Worm (Caenorhabditis elegans): ENCODE results near the gene F59A7.5.

Gene F59A7.5

ce11 chrV:1998358-1998757 lies 24.1 kb upstream of the F59A7.5 start:
- TF ChIP-seq tbx-37 (GFP tag; conservative IDR thresholded peaks at IDR 0.05) (no peak), tra-4 (tag; optimal IDR thresholded peaks at IDR 0.05) (no peak), ama-1 (optimal IDR thresholded peaks at IDR 0.05) (no peak), hnd-1 (tag; optimal IDR thresholded peaks at IDR 0.05) (no peak), tbx-11 (GFP tag; IDR thresholded peaks at IDR 0.05) (no peak), ceh-36 (tag; optimal IDR thresholded peaks at IDR 0.05) (no peak)

DNA sequence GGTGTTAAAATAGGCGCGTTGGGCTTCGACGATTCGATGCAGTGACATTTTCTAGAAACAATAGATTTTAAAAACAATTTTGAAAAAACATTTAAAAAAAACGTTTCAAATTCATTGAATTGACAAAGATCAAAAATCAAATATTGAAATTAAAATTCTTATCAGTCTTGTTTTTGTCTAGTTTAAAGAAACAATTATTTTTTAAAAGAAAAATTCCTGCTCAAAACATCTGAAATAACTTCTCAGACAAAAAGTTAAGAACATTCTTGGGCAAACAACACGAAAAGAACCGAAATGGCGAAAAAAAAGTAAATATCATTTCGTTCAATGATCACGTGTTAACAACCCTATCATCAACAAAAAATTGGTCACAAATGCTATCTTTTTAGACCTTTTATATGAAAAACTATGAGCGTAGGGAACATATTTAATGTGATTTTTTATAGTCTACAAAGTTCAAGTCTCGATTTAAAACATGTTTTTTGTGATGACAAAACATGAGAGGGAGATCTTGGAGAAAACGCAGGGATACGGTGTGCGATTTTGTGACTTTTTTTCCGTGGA lies 22.9 kb upstream of the F59A7.5 start, which contains the start of gene alh-5:
alh-5 (minus strand) TSS at position 51 of the 564 bp plus-strand sequence.
- TF ChIP-seq tbx-11 (GFP tag; IDR thresholded peaks at IDR 0.05) (no peak), tra-4 (tag; optimal IDR thresholded peaks at IDR 0.05) (no peak), ama-1 (optimal IDR thresholded peaks at IDR 0.05) (no peak)

DNA sequence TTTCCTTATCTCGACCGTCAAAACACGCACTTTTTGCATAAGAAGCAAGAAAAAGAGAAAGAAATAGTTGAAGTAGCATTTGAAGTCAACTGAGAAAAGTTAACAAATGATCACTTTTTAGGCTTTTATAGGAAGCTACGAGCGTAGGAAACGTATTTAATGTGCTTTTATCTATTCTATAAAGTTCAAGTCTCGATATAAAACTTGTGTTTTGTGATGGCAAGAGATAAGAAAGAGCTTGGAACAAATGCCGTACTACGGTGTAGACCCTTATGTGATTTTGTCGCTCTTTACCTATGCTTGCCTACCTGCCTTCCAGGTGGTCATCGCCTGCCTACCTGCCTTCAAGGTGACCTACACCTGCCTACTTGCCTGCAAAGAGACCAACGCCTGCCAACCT lies 18.2 kb upstream of the F59A7.5 start, which contains the start of gene clec-206:
clec-206 (minus strand) TSS at position 101 of the 400 bp plus-strand sequence.
- TF ChIP-seq aly-1 (tag; optimal IDR thresholded peaks at IDR 0.05) (no peak), tra-4 (tag; optimal IDR thresholded peaks at IDR 0.05) (no peak), tbx-37 (GFP tag; conservative IDR thresholded peaks at IDR 0.05) (no peak), scrt-1 (GFP tag; IDR thresholded peaks at IDR 0.05) (no peak)

ce11 chrV:2004659-2005058 lies 17.8 kb upstream of the F59A7.5 start, which contains the start of gene cysl-4:
TSS of gene cysl-4 (plus strand) at chrV:2004959.
- TF ChIP-seq ets-7 (tag; optimal IDR thresholded peaks at IDR 0.05): no peak
- TF ChIP-seq F13C5.2 (tag; optimal IDR thresholded peaks at IDR 0.05): no peak
- TF ChIP-seq tbx-11 (GFP tag; IDR thresholded peaks at IDR 0.05): no peak
- no peak for TF ChIP-seq scrt-1 (GFP tag; IDR thresholded peaks at IDR 0.05)
- TF ChIP-seq hnd-1 (tag; optimal IDR thresholded peaks at IDR 0.05): no peak
- TF ChIP-seq B0310.2 (tag; optimal IDR thresholded peaks at IDR 0.05): no peak
- no peak for TF ChIP-seq sea-1 (GFP tag; conservative IDR thresholded peaks at IDR 0.05)
- TF ChIP-seq ama-1 (optimal IDR thresholded peaks at IDR 0.05): no peak
- no peak for TF ChIP-seq flt-1 (GFP tag; IDR thresholded peaks at IDR 0.05)
- no peak for TF ChIP-seq hmg-4 (GFP tag; optimal IDR thresholded peaks at IDR 0.05)

- TF ChIP-seq flt-1 (GFP tag; IDR thresholded peaks at IDR 0.05): no peak
- no peak for TF ChIP-seq sea-1 (GFP tag; conservative IDR thresholded peaks at IDR 0.05)
- TF ChIP-seq ama-1 (optimal IDR thresholded peaks at IDR 0.05): no peak
- TF ChIP-seq scrt-1 (GFP tag; IDR thresholded peaks at IDR 0.05): no peak
- no peak for TF ChIP-seq tbx-11 (GFP tag; IDR thresholded peaks at IDR 0.05)
Measured at ce11 chrV:2008412-2008811, 14.1 kb upstream of the F59A7.5 start.

- TF ChIP-seq ceh-36 (tag; optimal IDR thresholded peaks at IDR 0.05): no peak
- no peak for TF ChIP-seq hnd-1 (tag; optimal IDR thresholded peaks at IDR 0.05)
- TF ChIP-seq hmg-4 (GFP tag; optimal IDR thresholded peaks at IDR 0.05): no peak
- TF ChIP-seq ceh-13 (GFP tag; optimal IDR thresholded peaks at IDR 0.05): no peak
- no peak for TF ChIP-seq flt-1 (GFP tag; IDR thresholded peaks at IDR 0.05)
Measured at ce11 chrV:2011777-2012176, 10.7 kb upstream of the F59A7.5 start, which contains the start of gene F59A7.7. TSS of gene F59A7.7 (plus strand) at chrV:2012077.

ce11 chrV:2013824-2014223 lies 8.7 kb upstream of the F59A7.5 start, which contains the start of gene F59A7.11:
TSS of gene F59A7.11 (minus strand) at chrV:2013924.
- no peak for TF ChIP-seq flt-1 (GFP tag; IDR thresholded peaks at IDR 0.05)
- no peak for TF ChIP-seq aly-1 (tag; optimal IDR thresholded peaks at IDR 0.05)

ce11 chrV:2016428-2016827 lies 6.0 kb upstream of the F59A7.5 start, which contains the start of gene F59A7.2:
TSS of gene F59A7.2 (minus strand) at chrV:2016528.
- TF ChIP-seq tbx-37 (GFP tag; conservative IDR thresholded peaks at IDR 0.05) (no peak), tra-4 (tag; optimal IDR thresholded peaks at IDR 0.05) (no peak), sea-1 (GFP tag; conservative IDR thresholded peaks at IDR 0.05) (no peak), flt-1 (GFP tag; IDR thresholded peaks at IDR 0.05) (no peak), F13C5.2 (tag; optimal IDR thresholded peaks at IDR 0.05) (no peak), ama-1 (optimal IDR thresholded peaks at IDR 0.05) (no peak), hmg-4 (GFP tag; optimal IDR thresholded peaks at IDR 0.05) (no peak), pes-1 (GFP tag; IDR thresholded peaks at IDR 0.05) (no peak), ets-7 (tag; optimal IDR thresholded peaks at IDR 0.05) (no peak), hmbx-1 (tag; optimal IDR thresholded peaks at IDR 0.05) (no peak), B0310.2 (tag; optimal IDR thresholded peaks at IDR 0.05) (no peak), aly-1 (tag; optimal IDR thresholded peaks at IDR 0.05) (no peak)

ce11 chrV:2018689-2019088 lies 3.8 kb upstream of the F59A7.5 start, which contains the start of gene F59A7.14:
TSS of gene F59A7.14 (plus strand) at chrV:2018989.
- no peak for TF ChIP-seq B0310.2 (tag; optimal IDR thresholded peaks at IDR 0.05)
- TF ChIP-seq hnd-1 (tag; optimal IDR thresholded peaks at IDR 0.05): no peak
- TF ChIP-seq hmg-4 (GFP tag; optimal IDR thresholded peaks at IDR 0.05): no peak
- no peak for TF ChIP-seq flt-1 (GFP tag; IDR thresholded peaks at IDR 0.05)
- no peak for TF ChIP-seq F13C5.2 (tag; optimal IDR thresholded peaks at IDR 0.05)
- no peak for TF ChIP-seq ceh-36 (tag; optimal IDR thresholded peaks at IDR 0.05)
- no peak for TF ChIP-seq sea-1 (GFP tag; conservative IDR thresholded peaks at IDR 0.05)
- TF ChIP-seq scrt-1 (GFP tag; IDR thresholded peaks at IDR 0.05): no peak
- no peak for TF ChIP-seq tra-4 (tag; optimal IDR thresholded peaks at IDR 0.05)
- no peak for TF ChIP-seq ama-1 (optimal IDR thresholded peaks at IDR 0.05)
- no peak for TF ChIP-seq ceh-13 (GFP tag; optimal IDR thresholded peaks at IDR 0.05)
- TF ChIP-seq ets-7 (tag; optimal IDR thresholded peaks at IDR 0.05): no peak

Measured in whole organism, early embryonic.